Worm (Caenorhabditis elegans): ENCODE data around the gene tyr-2.

DNA sequence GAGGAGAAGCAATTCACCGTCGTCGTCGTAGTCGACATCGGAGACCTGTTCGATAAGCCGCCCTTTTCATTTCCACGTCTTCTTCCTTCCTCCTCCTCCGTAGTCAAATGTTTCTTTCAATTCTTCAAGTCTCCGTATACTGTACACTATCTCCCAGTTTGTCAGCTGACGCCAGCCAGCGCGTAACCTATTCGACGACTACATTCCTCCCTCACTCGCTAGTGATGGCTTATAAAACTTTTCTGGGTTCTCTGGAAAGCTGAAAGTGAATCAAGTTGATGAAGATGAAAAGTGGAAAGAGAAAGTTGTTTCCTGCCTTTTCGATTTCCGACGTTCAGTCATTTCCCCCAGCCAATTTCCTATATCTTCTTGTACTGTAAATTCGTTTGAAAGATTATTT, 34.9 kb upstream of the tyr-2 start:
- TF ChIP-seq snpc-3.4 (tag; optimal IDR thresholded peaks at IDR 0.05), result no peak
- TF ChIP-seq C17E4.6 (GFP tag; IDR thresholded peaks at IDR 0.05), result no peak

All from whole organism, young adult.